Worm (Caenorhabditis elegans): ENCODE data around the gene phy-4.

The phy-4 gene

ce11 chrV:19522551-19523137, 9.2 kb upstream of the phy-4 start (continued):
- TF ChIP-seq nhr-20 (tag; optimal IDR thresholded peaks at IDR 0.05) (peak; percentile 94), Y116A8C.19 (tag; optimal IDR thresholded peaks at IDR 0.05; ENCODE audit: borderline replicate concordance) (no peak), dpl-1 (GFP tag; optimal IDR thresholded peaks at IDR 0.05) (peak; percentile 47 to 56 (median 50)), nhr-47 (tag; optimal IDR thresholded peaks at IDR 0.05) (peak; percentile 94), tlp-1 (tag; optimal IDR thresholded peaks at IDR 0.05) (no peak), nhr-12 (tag; optimal IDR thresholded peaks at IDR 0.05) (no peak), unc-86 (tag; optimal IDR thresholded peaks at IDR 0.05) (peak; percentile 96), hpl-2 (GFP tag; optimal IDR thresholded peaks at IDR 0.05) (peak; percentile 41), lin-39 (tag; optimal IDR thresholded peaks at IDR 0.05) (peak; percentile 66), nhr-84 (tag; optimal IDR thresholded peaks at IDR 0.05) (no peak), blmp-1 (tag; optimal IDR thresholded peaks at IDR 0.05) (peak; percentile 72), fos-1 (tag; optimal IDR thresholded peaks at IDR 0.05) (peak; percentile 59), vab-15 (tag; optimal IDR thresholded peaks at IDR 0.05) (peak; percentile 85), xbp-1 (tag; optimal IDR thresholded peaks at IDR 0.05) (peak; percentile 71), nhr-19 (GFP tag; conservative IDR thresholded peaks at IDR 0.05) (peak; percentile 97), ceh-82 (tag; optimal IDR thresholded peaks at IDR 0.05) (peak; percentile 62 to 86 (median 82)), lsy-2 (tag; optimal IDR thresholded peaks at IDR 0.05) (peak; percentile 76 to 85), lir-3 (tag; optimal IDR thresholded peaks at IDR 0.05; ENCODE audit: poor library complexity) (peak; percentile 64), hlh-4 (tag; optimal IDR thresholded peaks at IDR 0.05) (no peak), unc-98 (GFP tag; IDR thresholded peaks at IDR 0.05) (peak; percentile 32; the same call in 1 of the 2 replicates), C16A3.4 (tag; optimal IDR thresholded peaks at IDR 0.05) (peak; percentile 29), ets-5 (GFP tag; IDR thresholded peaks at IDR 0.05) (no peak), fkh-10 (GFP tag; optimal IDR thresholded peaks at IDR 0.05) (peak; percentile 19), grh-1 (GFP tag; IDR thresholded peaks at IDR 0.05) (peak; percentile 91), lin-14 (GFP tag; optimal IDR thresholded peaks at IDR 0.05) (peak; percentile 98), ceh-90 (tag; optimal IDR thresholded peaks at IDR 0.05) (no peak), elt-3 (tag; optimal IDR thresholded peaks at IDR 0.05) (peak in 5 of 6 experiments; percentile 25 to 93 (median 77)), lin-15B (tag; optimal IDR thresholded peaks at IDR 0.05) (no peak), skn-1 (tag; optimal IDR thresholded peaks at IDR 0.05) (peak; percentile 48), ztf-4 (tag; optimal IDR thresholded peaks at IDR 0.05) (peak; percentile 93), pax-3 (tag; optimal IDR thresholded peaks at IDR 0.05) (peak; percentile 81), unc-62 (GFP tag; optimal IDR thresholded peaks at IDR 0.05) (peak; percentile 76), ztf-11 (tag; optimal IDR thresholded peaks at IDR 0.05) (peak in 1 of 2 experiments; percentile 77), unc-130 (tag; optimal IDR thresholded peaks at IDR 0.05) (peak; percentile 4), fkh-8 (tag; optimal IDR thresholded peaks at IDR 0.05) (peak; percentile 94), tbx-2 (tag; optimal IDR thresholded peaks at IDR 0.05) (peak; percentile 90), aha-1 (tag; optimal IDR thresholded peaks at IDR 0.05) (no peak), sptf-1 (tag; optimal IDR thresholded peaks at IDR 0.05) (no peak), lin-13 (GFP tag; optimal IDR thresholded peaks at IDR 0.05) (peak; percentile 61), aly-2 (tag; optimal IDR thresholded peaks at IDR 0.05) (no peak), F16B12.6 (tag; optimal IDR thresholded peaks at IDR 0.05) (no peak), egl-27 (tag; optimal IDR thresholded peaks at IDR 0.05) (peak; percentile 80 to 88), nhr-71 (tag; optimal IDR thresholded peaks at IDR 0.05) (peak; percentile 98), zag-1 (tag; optimal IDR thresholded peaks at IDR 0.05) (peak; percentile 55), alr-1 (tag; optimal IDR thresholded peaks at IDR 0.05; ENCODE audit: borderline replicate concordance) (no peak), mef-2 (tag; optimal IDR thresholded peaks at IDR 0.05) (peak; percentile 51), ama-1 (optimal IDR thresholded peaks at IDR 0.05) (peak; percentile 90), nhr-28 (tag; optimal IDR thresholded peaks at IDR 0.05) (no peak), zip-4 (GFP tag; optimal IDR thresholded peaks at IDR 0.05) (peak; percentile 68)

All from whole organism, L1 larva.